Worm (Caenorhabditis elegans) whole organism, L4/young adult: ENCODE measurements around the gene math-25.
"Not testable (repeated sequence)": the region's sequence is repeated elsewhere in the genome, so short reads cannot be mapped to it uniquely, and the experiment has no call there.

ENCODE experiments used
- W03F9.2 ChIP-seq: fragments of 150-350 bp; optimal IDR thresholded peaks from 2 replicates; lab custom pipeline; 2014; ENCODE audit warnings: missing biosample characterization, missing genetic modification characterization
- dao-5 ChIP-seq: sonication (generic microtip); optimal IDR thresholded peaks from 2 replicates; lab custom pipeline; 2016; ENCODE audit warnings: missing genotype, missing genetic modification characterization, moderate library complexity, missing compliant biosample characterization
- him-1 ChIP-seq: sonication (generic microtip); optimal IDR thresholded peaks from 2 replicates; lab custom pipeline; 2016; ENCODE audit warnings: missing genotype, missing genetic modification reagents, missing genetic modification characterization, missing compliant biosample characterization

DNA sequence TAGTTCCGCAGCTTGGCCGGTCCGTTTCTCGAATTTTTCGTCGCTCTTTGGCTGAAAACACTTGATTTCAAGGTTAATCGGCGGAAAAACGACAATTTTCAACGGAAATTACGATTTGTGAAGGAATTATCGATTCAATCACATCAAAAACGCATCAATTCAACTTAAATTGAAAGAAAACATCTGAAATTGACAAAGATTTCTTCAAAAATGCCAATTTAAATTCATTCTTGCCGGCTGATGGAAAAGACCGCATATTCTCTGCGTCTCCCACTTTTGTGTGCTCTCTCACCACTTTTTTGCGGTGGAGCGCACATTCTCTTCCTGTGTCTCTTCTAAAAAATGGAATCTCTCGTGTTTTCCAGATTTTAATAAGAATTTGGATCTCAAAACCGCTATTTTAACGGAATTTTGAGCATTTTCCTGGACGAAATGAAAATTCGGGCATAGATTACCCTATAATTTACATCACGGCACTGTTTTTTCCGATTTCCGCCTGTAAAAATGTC is 34.5 kb upstream of the math-25 start, which contains the start of gene C16C4.18:
- not testable (repeated sequence) for TF ChIP-seq W03F9.2, him-1, dao-5 (tag; lab: Kevin White, UChicago)
